Worm (Caenorhabditis elegans) whole organism, late embryonic: ENCODE measurements around the gene F01D5.10.

Experiments
- C38D4.7 ChIP-seq: fragments of 200-800 bp; sonication (Bioruptor generic); optimal IDR thresholded peaks from 2 replicates; lab custom pipeline; 2018; ENCODE audit warnings: mild to moderate bottlenecking, missing genetic modification characterization, moderate library complexity, missing compliant biosample characterization
- dmd-4 ChIP-seq: sonication (generic microtip); optimal IDR thresholded peaks from 2 replicates; lab custom pipeline; 2016; ENCODE audit warnings: borderline replicate concordance, missing genetic modification characterization, missing compliant biosample characterization
- nfya-1 ChIP-seq: sonication (generic microtip); optimal IDR thresholded peaks from 2 replicates; lab custom pipeline; 2017; ENCODE audit warnings: missing genetic modification characterization, mild to moderate bottlenecking, missing compliant biosample characterization, antibody characterized with exemption, moderate library complexity
- pax-1 ChIP-seq: fragments of 150-350 bp; optimal IDR thresholded peaks from 2 replicates; lab custom pipeline; 2014; ENCODE audit warnings: missing biosample characterization, missing genetic modification characterization
- unc-42 ChIP-seq: sonication (generic microtip); optimal IDR thresholded peaks from 2 replicates; lab custom pipeline; 2016; ENCODE audit warnings: missing genotype, missing genetic modification characterization, missing compliant biosample characterization
- unc-55 ChIP-seq: sonication (generic microtip); optimal IDR thresholded peaks from 2 replicates; lab custom pipeline; 2017; ENCODE audit warnings: missing biosample characterization, missing genetic modification reagents, missing genetic modification characterization

DNA sequence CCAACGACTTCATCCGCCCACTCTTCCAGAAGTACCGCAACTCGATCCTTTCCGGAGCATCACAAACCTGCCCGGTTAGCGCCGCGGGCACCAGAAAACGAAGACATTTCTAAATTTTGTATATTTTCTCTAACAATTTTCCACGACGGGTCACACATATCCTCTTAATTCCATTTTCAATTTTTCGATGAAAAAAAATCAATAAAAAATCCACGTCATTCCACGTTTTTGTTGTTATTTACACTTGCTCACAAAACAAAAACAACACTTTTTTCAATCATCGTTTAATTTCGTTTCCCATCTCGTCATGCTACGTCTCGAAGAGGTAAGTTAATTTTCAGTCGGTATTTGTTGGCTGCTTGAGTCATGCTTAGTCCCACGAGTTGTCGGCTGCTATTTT is 12.8 kb downstream of the F01D5.10 start, which contains the start of gene F01D5.7:
- no peak for TF ChIP-seq pax-1 (tag; lab: Kevin White, UChicago)
- TF ChIP-seq nfya-1 (tag; lab: Kevin White, UChicago) = no peak
- TF ChIP-seq unc-55 = no peak
- TF ChIP-seq dmd-4 (tag; lab: Kevin White, UChicago) = no peak
- TF ChIP-seq C38D4.7 = no peak
- TF ChIP-seq unc-42 = no peak
